Worm (Caenorhabditis elegans) whole organism, L2 larva: ENCODE measurements around the gene C12D12.3.

Experiments used
- F13H6.1 ChIP-seq: sonication (generic microtip); optimal IDR thresholded peaks from 2 replicates; lab custom pipeline; 2016; ENCODE audit warnings: missing genetic modification characterization, missing compliant biosample characterization
- R02D3.7 ChIP-seq: fragments of 150-350 bp; optimal IDR thresholded peaks from 2 replicates; lab custom pipeline; 2014; ENCODE audit warnings: missing biosample characterization, missing genetic modification characterization
- Y55F3AM.14 ChIP-seq: fragments of 200-800 bp; sonication (Bioruptor generic); optimal IDR thresholded peaks from 2 replicates; lab custom pipeline; 2018; ENCODE audit warnings: mild to moderate bottlenecking, missing genetic modification characterization, missing compliant biosample characterization
- ZK546.5 ChIP-seq: sonication (generic microtip); optimal IDR thresholded peaks from 2 replicates; lab custom pipeline; 2017; ENCODE audit warnings: missing biosample characterization, missing genetic modification characterization
- alr-1 ChIP-seq: fragments of 150-350 bp; optimal IDR thresholded peaks from 2 replicates; lab custom pipeline; 2014; ENCODE audit warnings: missing biosample characterization, missing genetic modification characterization
- aly-2 ChIP-seq: fragments of 150-350 bp; optimal IDR thresholded peaks from 2 replicates; lab custom pipeline; 2014; ENCODE audit warnings: missing biosample characterization, missing genetic modification characterization
- ama-1 ChIP-seq: fragments of 150-350 bp; optimal IDR thresholded peaks from 2 replicates; lab custom pipeline; 2018; ENCODE audit warnings: inconsistent platforms
- ceh-16 ChIP-seq: fragments of 150-350 bp; optimal IDR thresholded peaks from 2 replicates; lab custom pipeline; 2014; ENCODE audit warnings: missing biosample characterization, missing genetic modification characterization
- ceh-82 ChIP-seq: fragments of 150-350 bp; optimal IDR thresholded peaks from 2 replicates; lab custom pipeline; 2014; ENCODE audit warnings: missing biosample characterization, missing genetic modification characterization
- crh-2 ChIP-seq: sonication (generic microtip); optimal IDR thresholded peaks from 2 replicates; lab custom pipeline; 2017; ENCODE audit warnings: missing biosample characterization, missing genetic modification characterization
- dmd-4 ChIP-seq: sonication (generic microtip); optimal IDR thresholded peaks from 2 replicates; lab custom pipeline; 2017; ENCODE audit warnings: missing biosample characterization, missing genetic modification characterization
- egl-27 ChIP-seq: sonication (generic microtip); optimal IDR thresholded peaks from 3 replicates; lab custom pipeline; 2017; ENCODE audit warnings: missing biosample characterization, missing genetic modification reagents, missing genetic modification characterization
- elt-1 ChIP-seq: fragments of 150-350 bp; optimal IDR thresholded peaks from 2 replicates; lab custom pipeline; 2014; ENCODE audit warnings: missing biosample characterization, missing genetic modification characterization
- elt-3 ChIP-seq: sonication (generic microtip); optimal IDR thresholded peaks from 2 replicates; lab custom pipeline; 2017; ENCODE audit warnings: missing biosample characterization, missing genetic modification characterization
- fos-1 ChIP-seq: fragments of 150-350 bp; optimal IDR thresholded peaks from 2 replicates; lab custom pipeline; 2014; ENCODE audit warnings: missing biosample characterization, missing genetic modification characterization
- lin-11 ChIP-seq: fragments of 150-350 bp; sonication (generic microtip); optimal IDR thresholded peaks from 2 replicates; lab custom pipeline; 2014; ENCODE audit warnings: missing biosample characterization, missing genetic modification characterization, inconsistent platforms, mixed read lengths
- lin-13 ChIP-seq: fragments of 150-350 bp; optimal IDR thresholded peaks from 2 replicates; lab custom pipeline; 2014; ENCODE audit warnings: missing biosample characterization, missing genetic modification reagents, missing genetic modification characterization
- lin-39 ChIP-seq: fragments of 150-350 bp; optimal IDR thresholded peaks from 2 replicates; lab custom pipeline; 2014; ENCODE audit warnings: missing biosample characterization, missing genetic modification reagents, missing genetic modification characterization
- lsy-2 ChIP-seq, 2 experiments: fragments of 150-350 bp in 1 of 2; sonication (generic microtip) in 1 of 2; optimal IDR thresholded peaks; 2 replicates each; lab custom pipeline; 2014 to 2017; ENCODE audit warnings: missing biosample characterization in 2 of 2, missing genetic modification characterization in 2 of 2
- mbf-1 ChIP-seq: sonication (generic microtip); optimal IDR thresholded peaks from 2 replicates; lab custom pipeline; 2017; ENCODE audit warnings: missing biosample characterization, missing genetic modification characterization
- mdl-1 ChIP-seq, 2 experiments: fragments of 150-350 bp in 1 of 2; sonication (generic microtip) in 1 of 2; optimal IDR thresholded peaks; 2 replicates each; lab custom pipeline; 2017; ENCODE audit warnings: missing biosample characterization in 2 of 2, missing genetic modification characterization in 2 of 2
- nhr-10 ChIP-seq: sonication (generic microtip); optimal IDR thresholded peaks from 2 replicates; lab custom pipeline; 2017; ENCODE audit warnings: missing biosample characterization, missing genetic modification characterization
- nhr-11 ChIP-seq: fragments of 150-350 bp; optimal IDR thresholded peaks from 2 replicates; lab custom pipeline; 2014; ENCODE audit warnings: missing biosample characterization, missing genetic modification characterization
- nhr-12 ChIP-seq: fragments of 150-350 bp; optimal IDR thresholded peaks from 2 replicates; lab custom pipeline; 2014; ENCODE audit warnings: missing biosample characterization, missing genetic modification characterization
- nhr-129 ChIP-seq: fragments of 150-350 bp; optimal IDR thresholded peaks from 2 replicates; lab custom pipeline; 2014; ENCODE audit warnings: missing biosample characterization, missing genetic modification characterization
- nhr-21 ChIP-seq: fragments of 150-350 bp; optimal IDR thresholded peaks from 2 replicates; lab custom pipeline; 2014; ENCODE audit warnings: missing biosample characterization, missing genetic modification characterization
- nhr-23 ChIP-seq: fragments of 150-350 bp; optimal IDR thresholded peaks from 2 replicates; lab custom pipeline; 2014; ENCODE audit warnings: missing biosample characterization, missing genetic modification reagents, missing genetic modification characterization
- nhr-237 ChIP-seq: fragments of 150-350 bp; optimal IDR thresholded peaks from 2 replicates; lab custom pipeline; 2014; ENCODE audit warnings: missing biosample characterization, missing genetic modification characterization
- nhr-25 ChIP-seq: fragments of 150-350 bp; sonication (generic microtip); optimal IDR thresholded peaks from 3 replicates; lab custom pipeline; 2014; ENCODE audit warnings: missing biosample characterization, missing genetic modification characterization
- nhr-6 ChIP-seq: fragments of 150-350 bp; optimal IDR thresholded peaks from 2 replicates; lab custom pipeline; 2014; ENCODE audit warnings: missing biosample characterization, missing genetic modification characterization
- nhr-77 ChIP-seq: fragments of 150-350 bp; optimal IDR thresholded peaks from 2 replicates; lab custom pipeline; 2014; ENCODE audit warnings: missing biosample characterization, missing genetic modification characterization
- skn-1 ChIP-seq: sonication (generic microtip); optimal IDR thresholded peaks from 2 replicates; lab custom pipeline; 2017; ENCODE audit warnings: missing biosample characterization, missing genetic modification characterization
- sma-3 ChIP-seq: sonication (generic microtip); optimal IDR thresholded peaks from 2 replicates; lab custom pipeline; 2016; ENCODE audit warnings: missing genetic modification reagents, missing genetic modification characterization, missing compliant biosample characterization
- sma-9 ChIP-seq, 2 experiments: fragments of 150-350 bp in 1 of 2; sonication (generic microtip) in 1 of 2; optimal IDR thresholded peaks; 2 replicates each; lab custom pipeline; 2014 to 2016; ENCODE audit warnings: missing genetic modification characterization in 2 of 2, mild to moderate bottlenecking in 1 of 2, missing biosample characterization in 1 of 2, missing compliant biosample characterization in 1 of 2, missing genetic modification reagents in 1 of 2, moderate library complexity in 1 of 2
- snpc-4 ChIP-seq: fragments of 150-350 bp; optimal IDR thresholded peaks from 2 replicates; lab custom pipeline; 2014; ENCODE audit warnings: missing biosample characterization, missing genetic modification characterization
- unc-55 ChIP-seq: fragments of 150-350 bp; sonication (generic microtip); optimal IDR thresholded peaks from 3 replicates; lab custom pipeline; 2014; ENCODE audit warnings: missing biosample characterization, missing genetic modification reagents, missing genetic modification characterization
- unc-62 ChIP-seq: fragments of 150-350 bp; optimal IDR thresholded peaks from 2 replicates; lab custom pipeline; 2014; ENCODE audit warnings: missing biosample characterization, missing genetic modification reagents, missing genetic modification characterization
- zag-1 ChIP-seq: fragments of 150-350 bp; optimal IDR thresholded peaks from 2 replicates; lab custom pipeline; 2014; ENCODE audit warnings: missing biosample characterization, missing genetic modification characterization
- ztf-11 ChIP-seq: sonication (generic microtip); optimal IDR thresholded peaks from 2 replicates; lab custom pipeline; 2017; ENCODE audit warnings: missing biosample characterization, missing genetic modification characterization

C12D12.3 gene

DNA sequence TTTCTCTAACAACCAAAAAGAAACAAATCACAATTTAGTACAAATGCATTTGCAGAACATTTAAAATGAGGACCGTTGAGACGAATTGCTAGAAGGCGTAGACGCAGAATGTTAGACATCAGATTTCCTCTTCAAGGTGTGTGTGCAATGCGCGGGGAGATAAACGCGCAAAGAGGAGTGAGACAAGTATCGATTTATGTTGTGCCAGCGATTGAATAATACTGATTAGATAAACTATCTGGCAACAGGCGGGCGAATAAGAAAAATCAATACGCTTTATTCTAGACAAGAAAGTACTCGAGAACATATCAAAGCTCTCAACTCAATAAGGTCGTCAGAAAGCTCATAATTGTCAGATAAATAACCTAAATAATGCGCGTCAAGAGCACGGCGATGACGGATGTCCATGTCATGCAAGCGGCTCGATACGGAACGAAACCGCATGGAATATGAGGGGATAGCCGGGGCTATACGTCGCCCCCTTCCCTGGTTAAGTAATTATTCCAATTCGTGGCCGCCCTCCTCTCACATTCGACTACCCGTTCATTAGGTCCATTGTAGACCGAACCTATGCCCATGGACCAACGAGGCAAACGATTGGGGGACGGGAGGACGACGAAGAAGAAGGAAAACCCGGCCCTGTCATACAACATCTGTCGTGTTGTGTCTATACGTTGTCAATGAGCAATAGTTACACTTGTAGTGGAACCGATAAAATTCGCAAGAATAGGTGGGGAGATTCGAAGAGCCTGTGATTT is 21.9 kb upstream of the C12D12.3 start:
- peak; percentile 28 for TF ChIP-seq unc-55 (GFP tag; lab: Kevin White, UChicago)
- no peak for TF ChIP-seq mdl-1 (tag; optimal IDR thresholded peaks at IDR 0.05; lab: Kevin White, UChicago)

ce11 chrX:3467958-3468357 is 21.1 kb upstream of the C12D12.3 start:
- TF ChIP-seq nhr-237 (tag; lab: Kevin White, UChicago) (no peak), mbf-1 (tag; lab: Kevin White, UChicago) (no peak), nhr-12 (tag; lab: Kevin White, UChicago) (no peak), alr-1 (tag; lab: Kevin White, UChicago) (no peak), lin-11 (tag; lab: Kevin White, UChicago) (no peak), F13H6.1 (tag; lab: Kevin White, UChicago) (no peak), R02D3.7 (tag; lab: Kevin White, UChicago) (no peak), zag-1 (tag; lab: Kevin White, UChicago) (no peak), ceh-16 (tag; lab: Kevin White, UChicago) (no peak), nhr-21 (tag; lab: Kevin White, UChicago) (no peak), ZK546.5 (no peak), elt-1 (tag; lab: Kevin White, UChicago) (no peak), dmd-4 (tag; lab: Kevin White, UChicago) (no peak), nhr-129 (tag; lab: Kevin White, UChicago) (no peak), Y55F3AM.14 (GFP tag; lab: Kevin White, UChicago) (no peak), lsy-2 (tag; optimal IDR thresholded peaks at IDR 0.05; lab: Kevin White, UChicago) (no peak), skn-1 (tag; lab: Kevin White, UChicago) (no peak), fos-1 (tag; lab: Kevin White, UChicago) (no peak), ama-1 (lab: Kevin White, UChicago) (no peak), lin-13 (GFP tag; lab: Kevin White, UChicago) (no peak)

ce11 chrX:3469332-3469731 is 19.8 kb upstream of the C12D12.3 start:
- TF ChIP-seq F13H6.1 (tag; lab: Kevin White, UChicago) (no peak), nhr-23 (tag; lab: Kevin White, UChicago) (no peak), nhr-6 (no peak), nhr-12 (tag; lab: Kevin White, UChicago) (no peak), snpc-4 (tag; lab: Kevin White, UChicago) (no peak), egl-27 (tag; lab: Kevin White, UChicago) (no peak), zag-1 (tag; lab: Kevin White, UChicago) (no peak), lsy-2 (tag; optimal IDR thresholded peaks at IDR 0.05; lab: Kevin White, UChicago) (no peak), elt-1 (tag; lab: Kevin White, UChicago) (no peak), ztf-11 (tag; lab: Kevin White, UChicago) (no peak), ceh-16 (tag; lab: Kevin White, UChicago) (no peak), nhr-129 (tag; lab: Kevin White, UChicago) (no peak), mdl-1 (tag; optimal IDR thresholded peaks at IDR 0.05; lab: Kevin White, UChicago) (no peak), ZK546.5 (no peak), unc-55 (GFP tag; lab: Kevin White, UChicago) (no peak)

DNA sequence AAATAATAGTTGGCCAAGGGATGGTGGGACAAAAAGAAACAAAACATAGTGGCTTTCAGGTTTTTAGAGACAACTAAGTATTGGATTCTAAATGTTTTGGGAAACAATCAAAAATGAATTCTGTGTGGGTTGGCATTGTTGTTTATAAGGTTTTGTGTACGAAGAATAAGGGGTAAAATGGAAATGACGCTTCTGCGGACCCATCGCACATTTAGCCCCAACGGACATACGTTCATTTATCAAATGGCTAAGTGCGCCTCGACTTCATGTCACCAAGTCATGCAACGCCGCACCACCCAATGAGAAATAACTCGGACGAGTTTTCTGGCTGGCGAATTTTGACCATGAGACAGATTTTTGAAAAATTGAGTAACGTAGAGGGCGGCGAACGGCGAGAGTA is 18.8 kb upstream of the C12D12.3 start:
- TF ChIP-seq R02D3.7 (tag; lab: Kevin White, UChicago): no peak
- no peak for TF ChIP-seq sma-9 (GFP tag; optimal IDR thresholded peaks at IDR 0.05; lab: Kevin White, UChicago)
- TF ChIP-seq sma-9 (tag; optimal IDR thresholded peaks at IDR 0.05; lab: Kevin White, UChicago): no peak
- no peak for TF ChIP-seq nhr-10 (tag; lab: Kevin White, UChicago)
- no peak for TF ChIP-seq mbf-1 (tag; lab: Kevin White, UChicago)
- no peak for TF ChIP-seq ztf-11 (tag; lab: Kevin White, UChicago)
- TF ChIP-seq elt-3 (tag; lab: Kevin White, UChicago): no peak
- no peak for TF ChIP-seq ceh-82 (tag; lab: Kevin White, UChicago)

DNA sequence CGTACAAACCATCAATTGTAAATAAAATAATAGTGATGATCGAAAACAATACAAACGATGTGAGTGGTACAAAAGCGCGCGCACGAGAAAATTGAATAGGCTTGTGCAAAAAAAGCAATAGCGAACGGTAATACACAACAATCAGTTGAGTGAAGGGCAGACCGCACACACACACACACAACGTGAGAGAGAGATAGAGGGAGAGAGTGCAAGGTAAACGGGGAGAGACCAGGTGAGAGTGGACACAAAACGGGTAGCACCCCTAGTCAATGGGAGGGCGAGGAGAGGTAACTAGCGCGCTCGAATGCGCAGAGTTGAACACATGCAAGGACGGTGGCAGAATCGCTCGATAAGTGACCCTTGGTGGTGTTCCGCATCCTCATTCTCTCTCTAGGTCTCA is 16.9 kb upstream of the C12D12.3 start:
- TF ChIP-seq ZK546.5 (no peak), lin-11 (tag; lab: Kevin White, UChicago) (no peak), nhr-11 (tag; lab: Kevin White, UChicago) (no peak), nhr-25 (tag; lab: Kevin White, UChicago) (peak; percentile 3), sma-3 (GFP tag; lab: Kevin White, UChicago) (peak; percentile 6), fos-1 (tag; lab: Kevin White, UChicago) (peak; percentile 70), nhr-77 (tag; lab: Kevin White, UChicago) (no peak), skn-1 (tag; lab: Kevin White, UChicago) (no peak), ceh-16 (tag; lab: Kevin White, UChicago) (peak; percentile 52), lin-39 (no peak), R02D3.7 (tag; lab: Kevin White, UChicago) (no peak), nhr-21 (tag; lab: Kevin White, UChicago) (no peak), elt-1 (tag; lab: Kevin White, UChicago) (no peak), sma-9 (GFP tag; optimal IDR thresholded peaks at IDR 0.05; lab: Kevin White, UChicago) (peak; percentile 14), sma-9 (tag; optimal IDR thresholded peaks at IDR 0.05; lab: Kevin White, UChicago) (no peak), nhr-237 (tag; lab: Kevin White, UChicago) (no peak), egl-27 (tag; lab: Kevin White, UChicago) (no peak), nhr-129 (tag; lab: Kevin White, UChicago) (peak; percentile 39), F13H6.1 (tag; lab: Kevin White, UChicago) (peak; percentile 39), ztf-11 (tag; lab: Kevin White, UChicago) (no peak), unc-62 (GFP tag; lab: Kevin White, UChicago) (no peak), crh-2 (tag; lab: Kevin White, UChicago) (peak; percentile 7), aly-2 (tag; lab: Kevin White, UChicago) (no peak), zag-1 (tag; lab: Kevin White, UChicago) (no peak)
